Worm (Caenorhabditis elegans) whole organism, mixed stage, embryonic: Measurements from ENCODE around the gene math-38.

ENCODE experiments used
- M03D4.4 ChIP-seq: sonication (generic microtip); optimal IDR thresholded peaks from 2 replicates; lab custom pipeline; 2017; ENCODE audit warnings: mild to moderate bottlenecking, missing genetic modification characterization, missing compliant biosample characterization
- bed-3 ChIP-seq: fragments of 200-800 bp; sonication (Bioruptor generic); optimal IDR thresholded peaks from 3 replicates; lab custom pipeline; 2018; ENCODE audit warnings: mild to moderate bottlenecking, missing genetic modification characterization, moderate library complexity, missing compliant biosample characterization
- blmp-1 ChIP-seq: fragments of 150-350 bp; optimal IDR thresholded peaks from 2 replicates; lab custom pipeline; 2014; ENCODE audit warnings: missing biosample characterization, missing genetic modification characterization
- ceh-39 ChIP-seq: fragments of 150-350 bp; optimal IDR thresholded peaks from 2 replicates; lab custom pipeline; 2014; ENCODE audit warnings: missing biosample characterization, missing genetic modification characterization
- ceh-43 ChIP-seq: fragments of 200-800 bp; sonication (Bioruptor generic); optimal IDR thresholded peaks from 2 replicates; lab custom pipeline; 2018; ENCODE audit warnings: mild to moderate bottlenecking, missing genetic modification characterization, moderate library complexity, missing compliant biosample characterization
- ceh-83 ChIP-seq: fragments of 200-800 bp; sonication (Bioruptor generic); optimal IDR thresholded peaks from 2 replicates; lab custom pipeline; 2018; ENCODE audit warnings: mild to moderate bottlenecking, missing genetic modification characterization, missing compliant biosample characterization
- ces-1 ChIP-seq: fragments of 150-350 bp; optimal IDR thresholded peaks from 2 replicates; lab custom pipeline; 2014; ENCODE audit warnings: missing biosample characterization, missing genetic modification reagents, missing genetic modification characterization
- cnd-1 ChIP-seq: fragments of 200-800 bp; sonication (Bioruptor generic); optimal IDR thresholded peaks from 2 replicates; lab custom pipeline; 2018; ENCODE audit warnings: mild to moderate bottlenecking, missing genetic modification characterization, missing compliant biosample characterization
- drap-1 ChIP-seq: fragments of 200-800 bp; sonication (Bioruptor generic); optimal IDR thresholded peaks from 3 replicates; lab custom pipeline; 2018; ENCODE audit warnings: mild to moderate bottlenecking, missing genetic modification characterization, missing compliant biosample characterization
- elt-1 ChIP-seq: sonication (generic microtip); optimal IDR thresholded peaks from 2 replicates; lab custom pipeline; 2017; ENCODE audit warnings: missing genetic modification characterization, mild to moderate bottlenecking, missing compliant biosample characterization, antibody characterized with exemption, moderate library complexity, borderline replicate concordance; ENCODE audit not compliant: insufficient read depth
- elt-3 ChIP-seq: fragments of 150-350 bp; optimal IDR thresholded peaks from 2 replicates; lab custom pipeline; 2014; ENCODE audit warnings: missing biosample characterization, missing genetic modification characterization
- ham-2 ChIP-seq: fragments of 200-800 bp; sonication (Bioruptor generic); optimal IDR thresholded peaks from 2 replicates; lab custom pipeline; 2018; ENCODE audit warnings: mild to moderate bottlenecking, missing genetic modification characterization, missing compliant biosample characterization
- hlh-1 ChIP-seq: fragments of 150-350 bp; optimal IDR thresholded peaks from 2 replicates; lab custom pipeline; 2014; ENCODE audit warnings: missing biosample characterization, missing genetic modification reagents, missing genetic modification characterization
- lin-13 ChIP-seq: fragments of 150-350 bp; optimal IDR thresholded peaks from 2 replicates; lab custom pipeline; 2014; ENCODE audit warnings: missing biosample characterization, missing genetic modification characterization
- lin-32 ChIP-seq: fragments of 200-800 bp; sonication (Bioruptor generic); optimal IDR thresholded peaks from 2 replicates; lab custom pipeline; 2018; ENCODE audit warnings: mild to moderate bottlenecking, missing genetic modification characterization, missing compliant biosample characterization
- lsy-2 ChIP-seq: fragments of 150-350 bp; optimal IDR thresholded peaks from 2 replicates; lab custom pipeline; 2014; ENCODE audit warnings: missing biosample characterization, missing genetic modification characterization
- mab-5 ChIP-seq: fragments of 150-350 bp; optimal IDR thresholded peaks from 2 replicates; lab custom pipeline; 2014; ENCODE audit warnings: missing biosample characterization, missing genetic modification characterization
- mep-1 ChIP-seq: fragments of 150-350 bp; optimal IDR thresholded peaks from 2 replicates; lab custom pipeline; 2017; ENCODE audit warnings: missing biosample characterization, missing genetic modification reagents, missing genetic modification characterization, inconsistent platforms
- mls-2 ChIP-seq: sonication (generic microtip); optimal IDR thresholded peaks from 2 replicates; lab custom pipeline; 2016; ENCODE audit warnings: mild to moderate bottlenecking, missing genetic modification characterization, moderate library complexity, missing compliant biosample characterization
- nhr-12 ChIP-seq: fragments of 150-350 bp; optimal IDR thresholded peaks from 2 replicates; lab custom pipeline; 2014; ENCODE audit warnings: missing biosample characterization, missing genetic modification characterization
- nhr-2 ChIP-seq: fragments of 150-350 bp; optimal IDR thresholded peaks from 2 replicates; lab custom pipeline; 2014; ENCODE audit warnings: missing biosample characterization, missing genetic modification characterization
- nhr-237 ChIP-seq: fragments of 150-350 bp; optimal IDR thresholded peaks from 2 replicates; lab custom pipeline; 2014; ENCODE audit warnings: missing biosample characterization, missing genetic modification characterization
- nhr-28 ChIP-seq: fragments of 150-350 bp; optimal IDR thresholded peaks from 2 replicates; lab custom pipeline; 2014; ENCODE audit warnings: missing biosample characterization, missing genetic modification characterization
- nhr-76 ChIP-seq: sonication (generic microtip); optimal IDR thresholded peaks from 2 replicates; lab custom pipeline; 2017; ENCODE audit warnings: missing biosample characterization, missing genetic modification characterization
- sem-2 ChIP-seq: fragments of 200-800 bp; sonication (Bioruptor generic); optimal IDR thresholded peaks from 2 replicates; lab custom pipeline; 2018; ENCODE audit warnings: mild to moderate bottlenecking, missing genetic modification characterization, missing compliant biosample characterization
- snpc-4 ChIP-seq: fragments of 150-350 bp; optimal IDR thresholded peaks from 2 replicates; lab custom pipeline; 2014; ENCODE audit warnings: missing biosample characterization, missing genetic modification characterization
- unc-120 ChIP-seq: sonication (generic microtip); optimal IDR thresholded peaks from 2 replicates; lab custom pipeline; 2017; ENCODE audit warnings: missing genetic modification characterization, missing compliant biosample characterization; ENCODE audit not compliant: poor library complexity, severe bottlenecking
- unc-62 ChIP-seq: fragments of 150-350 bp; optimal IDR thresholded peaks from 2 replicates; lab custom pipeline; 2014; ENCODE audit warnings: missing biosample characterization, missing genetic modification reagents, missing genetic modification characterization
- zip-8 ChIP-seq: fragments of 150-350 bp; optimal IDR thresholded peaks from 2 replicates; lab custom pipeline; 2014; ENCODE audit warnings: missing biosample characterization, missing genetic modification characterization
- ztf-11 ChIP-seq: fragments of 150-350 bp; optimal IDR thresholded peaks from 2 replicates; lab custom pipeline; 2014; ENCODE audit warnings: missing biosample characterization, missing genetic modification characterization

math-38 gene

DNA sequence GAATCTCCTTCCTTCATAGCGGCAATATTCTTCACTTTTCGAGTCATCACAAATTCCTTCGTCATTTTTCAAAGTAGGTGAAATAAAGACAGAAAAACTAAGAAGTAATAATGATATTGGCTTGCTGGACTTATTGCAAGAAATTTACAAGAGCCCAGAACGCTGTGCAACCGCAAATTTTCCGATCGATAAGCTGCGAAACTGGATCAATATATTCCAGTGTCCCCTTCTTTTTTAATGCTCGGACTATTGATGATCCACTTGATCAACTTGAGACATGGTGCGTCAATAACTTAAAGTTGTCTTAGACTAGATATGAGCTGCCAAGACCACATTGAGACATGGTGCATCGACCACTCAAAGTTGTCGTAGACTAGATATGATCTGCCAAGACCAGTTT lies 26.3 kb upstream of the math-38 start, which contains the start of gene bath-33:
TSS of gene bath-33 (minus strand) at position 101 of the 400 bp plus-strand sequence.
- TF ChIP-seq snpc-4 (tag; lab: Kevin White, UChicago): no peak
- no peak for TF ChIP-seq cnd-1
- no peak for TF ChIP-seq mep-1 (tag; lab: Kevin White, UChicago)
- no peak for TF ChIP-seq lin-32 (GFP tag; lab: Kevin White, UChicago)
- TF ChIP-seq ceh-39 (tag; lab: Kevin White, UChicago): no peak
- no peak for TF ChIP-seq nhr-12
- no peak for TF ChIP-seq nhr-76 (tag; lab: Kevin White, UChicago)
- no peak for TF ChIP-seq ces-1 (GFP tag; lab: Kevin White, UChicago)
- no peak for TF ChIP-seq unc-120 (tag; lab: Kevin White, UChicago)
- no peak for TF ChIP-seq lsy-2 (tag; lab: Kevin White, UChicago)
- TF ChIP-seq mab-5 (tag; lab: Kevin White, UChicago): no peak
- TF ChIP-seq mls-2 (tag; lab: Kevin White, UChicago): no peak
- TF ChIP-seq nhr-237: no peak
- no peak for TF ChIP-seq lin-13 (tag; lab: Kevin White, UChicago)
- no peak for TF ChIP-seq ztf-11

DNA sequence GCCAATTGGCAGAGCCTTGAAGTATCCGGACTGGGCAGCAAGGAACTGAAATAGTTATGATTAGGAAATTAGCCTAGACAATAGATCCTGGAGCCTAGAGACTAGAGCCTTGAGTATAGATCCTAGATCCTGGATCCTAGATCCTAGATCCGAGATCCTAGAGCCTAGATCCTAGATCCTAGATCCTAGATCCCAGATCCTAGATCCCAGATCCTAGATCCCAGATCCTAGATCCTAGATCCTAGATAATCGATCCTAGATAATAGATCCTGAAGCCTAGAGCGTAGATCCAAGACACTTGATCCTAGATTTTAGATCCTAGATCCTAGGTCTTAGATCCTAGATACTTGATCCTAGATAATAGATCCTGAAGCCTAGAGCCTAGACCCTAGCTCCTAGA lies 25.2 kb upstream of the math-38 start:
- TF ChIP-seq elt-1 (tag; lab: Kevin White, UChicago): peak; percentile 73
- no peak for TF ChIP-seq snpc-4 (tag; lab: Kevin White, UChicago)

DNA sequence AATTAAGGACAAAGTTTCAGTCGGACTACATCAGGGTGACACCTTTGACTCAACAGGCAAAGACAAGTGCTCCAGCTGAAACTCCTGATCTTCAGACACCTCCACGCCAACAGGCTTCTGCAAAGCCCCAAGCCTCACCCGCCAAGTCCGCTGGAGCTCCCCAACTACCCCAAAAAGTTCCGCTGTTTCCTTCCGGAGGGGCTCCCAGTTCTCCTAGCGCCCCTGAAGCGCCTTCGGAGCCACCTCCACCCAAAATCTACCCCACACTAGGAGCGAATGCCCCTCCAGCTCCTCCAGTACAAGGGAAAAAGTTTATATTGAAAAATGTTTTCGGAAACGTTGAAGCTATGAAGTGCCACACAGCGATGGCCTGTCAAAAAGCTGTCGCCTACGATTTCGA lies 23.3 kb upstream of the math-38 start:
- TF ChIP-seq M03D4.4: no peak
- no peak for TF ChIP-seq nhr-2
- TF ChIP-seq lin-32 (GFP tag; lab: Kevin White, UChicago): no peak
- no peak for TF ChIP-seq zip-8 (tag; lab: Kevin White, UChicago)
- no peak for TF ChIP-seq ceh-43 (GFP tag; lab: Kevin White, UChicago)
- no peak for TF ChIP-seq ham-2 (GFP tag; lab: Kevin White, UChicago)
- TF ChIP-seq nhr-76 (tag; lab: Kevin White, UChicago): no peak
- TF ChIP-seq mab-5 (tag; lab: Kevin White, UChicago): no peak
- no peak for TF ChIP-seq ceh-39 (tag; lab: Kevin White, UChicago)
- no peak for TF ChIP-seq drap-1 (GFP tag; lab: Kevin White, UChicago)
- no peak for TF ChIP-seq nhr-237

DNA sequence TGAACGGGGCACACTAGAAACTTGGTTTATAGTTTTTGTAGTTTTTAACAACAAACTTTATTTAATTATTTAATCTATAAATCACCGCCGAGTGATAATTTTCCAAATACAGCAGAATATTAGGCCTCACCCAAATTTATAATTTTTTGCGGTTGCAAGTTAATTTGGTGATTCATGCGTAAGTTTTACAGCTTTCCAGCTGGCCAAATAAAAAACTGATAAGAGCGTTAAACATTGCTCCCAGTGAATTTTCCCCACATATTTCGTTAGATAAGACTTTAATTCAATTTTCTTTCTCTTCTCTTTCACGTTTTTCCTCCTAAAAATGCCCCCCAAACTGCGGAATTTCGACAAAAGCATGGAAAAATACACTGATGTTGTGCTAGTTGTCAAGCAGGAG lies 21.7 kb upstream of the math-38 start, which contains the start of gene bath-47:
TSS of gene bath-47 (plus strand) at position 305 of the 400 bp plus-strand sequence.
- TF ChIP-seq ztf-11 (no peak), ceh-83 (GFP tag; lab: Kevin White, UChicago) (no peak), lin-13 (tag; lab: Kevin White, UChicago) (no peak), blmp-1 (tag; lab: Kevin White, UChicago) (no peak), ceh-39 (tag; lab: Kevin White, UChicago) (no peak), lin-32 (GFP tag; lab: Kevin White, UChicago) (no peak), elt-1 (tag; lab: Kevin White, UChicago) (no peak), cnd-1 (no peak), nhr-2 (no peak), zip-8 (tag; lab: Kevin White, UChicago) (no peak), ceh-43 (GFP tag; lab: Kevin White, UChicago) (no peak), sem-2 (no peak), M03D4.4 (no peak), ces-1 (GFP tag; lab: Kevin White, UChicago) (no peak), nhr-28 (tag; lab: Kevin White, UChicago) (no peak), bed-3 (GFP tag; lab: Kevin White, UChicago) (no peak), nhr-237 (no peak)

DNA sequence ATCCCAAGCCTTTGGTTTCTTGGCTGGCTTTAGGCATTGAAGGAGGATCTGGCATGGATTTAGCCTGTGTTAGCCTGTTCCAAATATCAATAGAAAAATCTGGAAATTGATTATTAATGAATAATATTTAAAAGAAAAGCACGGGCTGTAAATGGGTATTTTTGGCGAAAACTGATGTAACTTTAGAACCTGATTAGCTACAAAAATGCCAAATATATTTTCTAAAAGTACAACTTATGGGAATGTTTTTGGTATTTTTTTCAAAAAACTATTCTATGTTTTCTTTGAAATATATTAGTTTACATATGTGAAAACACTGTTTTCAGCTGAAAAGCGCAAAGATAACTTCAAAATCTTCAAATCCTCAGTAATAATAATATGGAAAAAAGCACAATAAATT lies 20.9 kb upstream of the math-38 start, which contains the start of gene bath-26:
TSS of gene bath-26 (minus strand) at position 101 of the 400 bp plus-strand sequence.
- TF ChIP-seq cnd-1 (no peak), mls-2 (tag; lab: Kevin White, UChicago) (no peak), ztf-11 (no peak), snpc-4 (tag; lab: Kevin White, UChicago) (no peak), unc-62 (no peak), blmp-1 (tag; lab: Kevin White, UChicago) (no peak), mab-5 (tag; lab: Kevin White, UChicago) (no peak), ceh-43 (GFP tag; lab: Kevin White, UChicago) (no peak), elt-3 (no peak), nhr-28 (tag; lab: Kevin White, UChicago) (no peak), drap-1 (GFP tag; lab: Kevin White, UChicago) (no peak), lsy-2 (tag; lab: Kevin White, UChicago) (no peak), nhr-237 (no peak), unc-120 (tag; lab: Kevin White, UChicago) (no peak), sem-2 (no peak), zip-8 (tag; lab: Kevin White, UChicago) (no peak), hlh-1 (tag; lab: Kevin White, UChicago) (no peak)
